Fruit fly (Drosophila melanogaster): ENCODE results near the gene Prosbeta3.

Gene Prosbeta3

DNA sequence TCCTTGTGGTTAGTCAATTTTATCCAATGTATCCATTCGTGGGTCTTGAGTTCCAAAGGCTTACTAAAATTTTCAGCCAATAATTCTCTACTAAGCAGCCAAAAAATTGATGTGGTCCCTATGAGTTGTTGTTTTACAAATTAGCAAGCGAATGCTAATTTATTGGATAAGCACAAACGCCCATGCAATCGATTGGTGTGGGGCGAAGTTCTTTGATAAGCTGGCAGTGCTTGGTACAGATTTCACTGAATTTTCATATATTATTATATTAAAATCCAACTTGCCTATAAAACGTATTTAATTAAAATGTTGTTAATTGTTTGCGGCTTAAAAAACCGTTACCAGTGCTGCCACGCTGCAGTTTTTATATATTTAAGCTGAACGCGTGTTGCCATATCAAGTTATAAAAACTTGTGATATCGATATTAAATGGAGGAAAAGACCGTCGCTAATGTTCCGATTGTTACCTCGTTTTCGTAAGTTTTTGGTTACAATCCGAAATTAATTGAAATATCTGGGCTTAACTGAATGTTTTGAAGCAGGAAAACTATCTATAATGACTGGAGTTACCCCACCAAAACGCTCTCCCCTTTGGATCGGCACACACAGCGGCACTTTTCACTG is 2.3 kb downstream of the Prosbeta3 start, which contains the start of the genes CG31100 and CG11980 (continued):
- no peak for TF ChIP-seq dmrt99B (tag; optimal IDR thresholded peaks at IDR 0.05)
- no peak for TF ChIP-seq salm (tag; optimal IDR thresholded peaks at IDR 0.05)
- TF ChIP-seq chm (GFP tag; IDR thresholded peaks at IDR 0.05) = no peak
- TF ChIP-seq CG2889 (GFP tag; IDR thresholded peaks at IDR 0.05) = no peak
- no peak for TF ChIP-seq wdn (GFP tag; IDR thresholded peaks at IDR 0.05)
- TF ChIP-seq Hmr (GFP tag; optimal IDR thresholded peaks at IDR 0.05) = no peak
- TF ChIP-seq CG12104 (GFP tag; optimal IDR thresholded peaks at IDR 0.05) = no peak
- no peak for TF ChIP-seq Fer3 (tag; optimal IDR thresholded peaks at IDR 0.05)
- no peak for TF ChIP-seq Dip2 (GFP tag; IDR thresholded peaks at IDR 0.05)
- TF ChIP-seq CG30403 (GFP tag; optimal IDR thresholded peaks at IDR 0.05) = peak; percentile 11
- no peak for TF ChIP-seq cas (GFP tag; IDR thresholded peaks at IDR 0.05)
- TF ChIP-seq caup (GFP tag; optimal IDR thresholded peaks at IDR 0.05; ENCODE audit: severe bottlenecking) = no peak
- TF ChIP-seq Atf-2 (GFP tag; optimal IDR thresholded peaks at IDR 0.05) = no peak
- peak; percentile 65; the same call in 1 of the 3 replicates for TF ChIP-seq Doc3 (GFP tag; IDR thresholded peaks at IDR 0.05; ENCODE audit: partially characterized antibody)
- TF ChIP-seq nmo (GFP tag; optimal IDR thresholded peaks at IDR 0.05) = peak; percentile 38
- TF ChIP-seq CG13775 (GFP tag; optimal IDR thresholded peaks at IDR 0.05) = no peak
- 0 out of 2 replicates have a peak, but pooled peaks have one; percentile 40 for TF ChIP-seq tna (GFP tag; IDR thresholded peaks at IDR 0.05; ENCODE audit: partially characterized antibody)
- TF ChIP-seq CG13287 (GFP tag; IDR thresholded peaks at IDR 0.05; ENCODE audit: partially characterized antibody) = peak; percentile 89
- TF ChIP-seq CG7372 (GFP tag; IDR thresholded peaks at IDR 0.05) = no peak
- TF ChIP-seq CG6791 (GFP tag; IDR thresholded peaks at IDR 0.05; ENCODE audit: partially characterized antibody) = peak; percentile 72; the same call in 2 of the 3 replicates
- TF ChIP-seq tio (GFP tag; optimal IDR thresholded peaks at IDR 0.05) = no peak
- TF ChIP-seq Max (GFP tag; optimal IDR thresholded peaks at IDR 0.05) = peak; percentile 13
- TF ChIP-seq usp (GFP tag; optimal IDR thresholded peaks at IDR 0.05) = no peak
- no peak for TF ChIP-seq schlank (tag; optimal IDR thresholded peaks at IDR 0.05)
- TF ChIP-seq ftz-f1 (GFP tag; optimal IDR thresholded peaks at IDR 0.05) = no peak
- peak; percentile 16 for TF ChIP-seq PHDP (tag; optimal IDR thresholded peaks at IDR 0.05)
- no peak for TF ChIP-seq CG9609 (GFP tag; optimal IDR thresholded peaks at IDR 0.05)
- no peak for TF ChIP-seq CG2120 (GFP tag; optimal IDR thresholded peaks at IDR 0.05)
- TF ChIP-seq p53 (GFP tag; optimal IDR thresholded peaks at IDR 0.05) = no peak
- TF ChIP-seq CG14860 (GFP tag; IDR thresholded peaks at IDR 0.05; ENCODE audit: partially characterized antibody) = no peak; the same call in 2 of the 3 replicates
- TF ChIP-seq sqz (GFP tag; optimal IDR thresholded peaks at IDR 0.05) = no peak
- TF ChIP-seq sna (GFP tag; IDR thresholded peaks at IDR 0.05; ENCODE audit: partially characterized antibody) = peak; percentile 59; the same call in 1 of the 2 replicates
- TF ChIP-seq Jarid2 (GFP tag; optimal IDR thresholded peaks at IDR 0.05) = no peak
- peak; percentile 75 for TF ChIP-seq bigmax (GFP tag; optimal IDR thresholded peaks at IDR 0.05)
- no peak for TF ChIP-seq CG17361 (GFP tag; IDR thresholded peaks at IDR 0.05)
- no peak for TF ChIP-seq fd96Cb (tag; optimal IDR thresholded peaks at IDR 0.05)
- no peak for TF ChIP-seq aop (GFP tag; IDR thresholded peaks at IDR 0.05)
- no peak for TF ChIP-seq trh (GFP tag; optimal IDR thresholded peaks at IDR 0.05)
- peak; percentile 60 for TF ChIP-seq Med (GFP tag)
- TF ChIP-seq CG11247 (GFP tag; IDR thresholded peaks at IDR 0.05) = no peak
- TF ChIP-seq CG33557 (GFP tag; optimal IDR thresholded peaks at IDR 0.05) = no peak
- TF ChIP-seq fd64A (GFP tag; optimal IDR thresholded peaks at IDR 0.05) = no peak
- TF ChIP-seq ac (GFP tag; optimal IDR thresholded peaks at IDR 0.05) = no peak
- peak; percentile 79 for TF ChIP-seq CG14710 (tag; optimal IDR thresholded peaks at IDR 0.05)
- no peak for TF ChIP-seq BtbVII (GFP tag; optimal IDR thresholded peaks at IDR 0.05)
- no peak for TF ChIP-seq Stat92E (GFP tag; optimal IDR thresholded peaks at IDR 0.05)
- TF ChIP-seq chinmo (GFP tag; IDR thresholded peaks at IDR 0.05; ENCODE audit: partially characterized antibody) = 0 out of 4 replicates have a peak, but pooled peaks have one; percentile 30
- peak; percentile 62 for TF ChIP-seq CG2116 (GFP tag; optimal IDR thresholded peaks at IDR 0.05)
- TF ChIP-seq Fer2 (tag; optimal IDR thresholded peaks at IDR 0.05) = no peak

Data from whole organism, embryonic.